Fruit fly (Drosophila melanogaster) whole organism, embryonic: ENCODE measurements around the gene c12.2.
A peak's percentile ranks its signal among the peaks of the same experiment; 100 is the strongest.

Source experiments
- Atf-2 ChIP-seq: fragments of 200-800 bp; sonication (Bioruptor generic); optimal IDR thresholded peaks from 2 replicates; lab custom pipeline; 2016; ENCODE audit warnings: missing biosample characterization, missing genetic modification characterization
- C15 ChIP-seq: fragments of 200-800 bp; sonication (Bioruptor generic); IDR thresholded peaks from 3 replicates; pipeline ENCODE4 v1.3.6; 2022; ENCODE audit warnings: missing biosample characterization, missing genetic modification characterization
- CG10267 ChIP-seq: fragments of 200-800 bp; sonication (Bioruptor generic); optimal IDR thresholded peaks from 2 replicates; lab custom pipeline; 2018; ENCODE audit warnings: missing biosample characterization, mild to moderate bottlenecking, missing genetic modification characterization, moderate library complexity
- CG10274 ChIP-seq: fragments of 200-800 bp; sonication (Bioruptor generic); optimal IDR thresholded peaks from 3 replicates; lab custom pipeline; 2017; ENCODE audit warnings: missing biosample characterization, mild to moderate bottlenecking, missing genetic modification characterization
- CG10321 ChIP-seq: fragments of 200-800 bp; sonication (Bioruptor generic); IDR thresholded peaks from 2 replicates; pipeline ENCODE4 v1.3.6; 2022; ENCODE audit warnings: missing biosample characterization, missing genetic modification characterization
- CG11504 ChIP-seq: fragments of 200-800 bp; sonication (Bioruptor generic); optimal IDR thresholded peaks from 3 replicates; lab custom pipeline; 2019; ENCODE audit warnings: missing biosample characterization, mild to moderate bottlenecking, missing genetic modification characterization, moderate library complexity
- CG11560 ChIP-seq: fragments of 200-800 bp; sonication (Bioruptor generic); IDR thresholded peaks from 3 replicates; pipeline ENCODE4 v1.3.6; 2022; ENCODE audit warnings: missing biosample characterization, missing genetic modification characterization
- CG13624 ChIP-seq: fragments of 200-800 bp; sonication (Bioruptor generic); optimal IDR thresholded peaks from 2 replicates; lab custom pipeline; 2016; ENCODE audit warnings: missing biosample characterization, missing genetic modification characterization
- CG13775 ChIP-seq: fragments of 200-800 bp; sonication (Bioruptor generic); optimal IDR thresholded peaks from 3 replicates; lab custom pipeline; 2017; ENCODE audit warnings: missing biosample characterization, mild to moderate bottlenecking, missing genetic modification characterization
- CG13894 ChIP-seq: fragments of 200-800 bp; sonication (Bioruptor generic); optimal IDR thresholded peaks from 3 replicates; lab custom pipeline; 2018; ENCODE audit warnings: missing biosample characterization, mild to moderate bottlenecking, missing genetic modification characterization, moderate library complexity
- CG15269 ChIP-seq: fragments of 200-800 bp; sonication (Bioruptor generic); optimal IDR thresholded peaks from 2 replicates; lab custom pipeline; 2018; ENCODE audit warnings: missing biosample characterization, mild to moderate bottlenecking, missing genetic modification characterization, moderate library complexity
- CG15696 ChIP-seq: fragments of 200-800 bp; sonication (Bioruptor generic); optimal IDR thresholded peaks from 2 replicates; lab custom pipeline; 2019; ENCODE audit warnings: missing biosample characterization, mild to moderate bottlenecking, missing genetic modification characterization, moderate library complexity
- CG1602 ChIP-seq: fragments of 200-800 bp; sonication (Bioruptor generic); optimal IDR thresholded peaks from 3 replicates; lab custom pipeline; 2016; ENCODE audit warnings: missing biosample characterization, missing genetic modification characterization
- CG17361 ChIP-seq: fragments of 200-800 bp; sonication (Bioruptor generic); IDR thresholded peaks from 3 replicates; pipeline ENCODE4 v1.3.6; 2022; ENCODE audit warnings: missing biosample characterization, missing genetic modification characterization
- CG17829 ChIP-seq: fragments of 200-800 bp; optimal IDR thresholded peaks from 2 replicates; lab custom pipeline; 2019; ENCODE audit warnings: missing biosample characterization, mild to moderate bottlenecking, missing genetic modification characterization, moderate library complexity
- CG1792 ChIP-seq: fragments of 200-800 bp; sonication (Bioruptor generic); optimal IDR thresholded peaks from 2 replicates; lab custom pipeline; 2016; ENCODE audit warnings: missing biosample characterization, missing genetic modification characterization
- CG2199 ChIP-seq: fragments of 200-800 bp; sonication (Bioruptor generic); IDR thresholded peaks from 3 replicates; pipeline ENCODE4 v1.3.6; 2022; ENCODE audit warnings: missing biosample characterization, missing genetic modification characterization
- CG2678 ChIP-seq: fragments of 200-800 bp; sonication (Bioruptor generic); optimal IDR thresholded peaks from 3 replicates; lab custom pipeline; 2019; ENCODE audit warnings: missing biosample characterization, mild to moderate bottlenecking, missing genetic modification characterization, moderate library complexity
- CG30403 ChIP-seq: fragments of 200-800 bp; sonication (Bioruptor generic); optimal IDR thresholded peaks from 3 replicates; lab custom pipeline; 2016; ENCODE audit warnings: missing biosample characterization, missing genetic modification characterization
- CG32532 ChIP-seq: fragments of 200-800 bp; sonication (Bioruptor generic); IDR thresholded peaks from 2 replicates; pipeline ENCODE4 v1.3.6; 2022; ENCODE audit warnings: missing biosample characterization, missing genetic modification characterization
- CG3281 ChIP-seq: fragments of 200-800 bp; sonication (Bioruptor generic); optimal IDR thresholded peaks from 3 replicates; lab custom pipeline; 2017; ENCODE audit warnings: missing biosample characterization, mild to moderate bottlenecking, missing genetic modification characterization
- CG3726 ChIP-seq: fragments of 200-800 bp; sonication (Bioruptor generic); IDR thresholded peaks from 3 replicates; pipeline ENCODE4, ENCODE4 v1.3.6; 2022; ENCODE audit warnings: missing biosample characterization, missing genetic modification characterization
- CG4617 ChIP-seq: fragments of 200-800 bp; sonication (Bioruptor generic); optimal IDR thresholded peaks from 3 replicates; lab custom pipeline; 2016; ENCODE audit warnings: missing biosample characterization, missing genetic modification characterization, borderline replicate concordance
- CG7786 ChIP-seq: fragments of 200-800 bp; sonication (Bioruptor generic); optimal IDR thresholded peaks from 2 replicates; lab custom pipeline; 2016; ENCODE audit warnings: missing biosample characterization, missing genetic modification characterization
- CG9727 ChIP-seq: fragments of 200-800 bp; sonication (Bioruptor generic); optimal IDR thresholded peaks from 3 replicates; lab custom pipeline; 2017; ENCODE audit warnings: missing biosample characterization, mild to moderate bottlenecking, missing genetic modification characterization
- Dbx ChIP-seq: fragments of 200-800 bp; sonication (Bioruptor generic); IDR thresholded peaks from 3 replicates; pipeline ENCODE4 v1.3.6; 2022; ENCODE audit warnings: missing biosample characterization, missing genetic modification characterization
- HLH3B ChIP-seq: fragments of 200-800 bp; sonication (Bioruptor generic); IDR thresholded peaks from 2 replicates; pipeline ENCODE4 v1.3.6; 2022; ENCODE audit warnings: missing biosample characterization, missing genetic modification characterization
- HLH54F ChIP-seq: fragments of 200-800 bp; sonication (Bioruptor generic); optimal IDR thresholded peaks from 3 replicates; lab custom pipeline; 2016; ENCODE audit warnings: missing biosample characterization, missing genetic modification characterization
- Hmr ChIP-seq: fragments of 200-800 bp; sonication (Bioruptor generic); optimal IDR thresholded peaks from 3 replicates; lab custom pipeline; 2017; ENCODE audit warnings: mild to moderate bottlenecking, missing biosample characterization, missing genetic modification reagents, missing genetic modification characterization
- Med ChIP-seq: fragments of 200-800 bp; sonication (Bioruptor generic); peaks from one replicate; lab custom pipeline; 2016; ENCODE audit warnings: missing biosample characterization, missing genetic modification characterization, mild to moderate bottlenecking, inconsistent platforms, moderate library complexity
- NFAT ChIP-seq: fragments of 200-800 bp; sonication (Bioruptor generic); IDR thresholded peaks from 2 replicates; pipeline ENCODE4 v1.3.6; 2022; ENCODE audit warnings: missing biosample characterization, missing genetic modification characterization
- Oli ChIP-seq: fragments of 200-800 bp; sonication (Bioruptor generic); optimal IDR thresholded peaks from 2 replicates; lab custom pipeline; 2018; ENCODE audit warnings: missing biosample characterization, mild to moderate bottlenecking, missing genetic modification characterization, moderate library complexity
- Scr ChIP-seq: fragments of 200-800 bp; sonication (Bioruptor generic); IDR thresholded peaks from 2 replicates; pipeline ENCODE4 v1.3.6; 2022; ENCODE audit warnings: missing biosample characterization, missing genetic modification characterization; ENCODE audit not compliant: partially characterized antibody
- Sox100B ChIP-seq: fragments of 200-800 bp; sonication (Bioruptor generic); optimal IDR thresholded peaks from 3 replicates; lab custom pipeline; 2018; ENCODE audit warnings: missing biosample characterization, mild to moderate bottlenecking, missing genetic modification characterization
- Taf1 ChIP-seq: fragments of 200-800 bp; sonication (Bioruptor generic); IDR thresholded peaks from 2 replicates; pipeline ENCODE4 v1.3.6; 2022; ENCODE audit warnings: missing biosample characterization, missing genetic modification characterization
- al ChIP-seq: fragments of 200-800 bp; sonication (Bioruptor generic); IDR thresholded peaks from 2 replicates; pipeline ENCODE4 v1.3.6; 2022; ENCODE audit warnings: missing biosample characterization, missing genetic modification characterization
- amos ChIP-seq: fragments of 200-800 bp; sonication (Bioruptor generic); IDR thresholded peaks from 2 replicates; pipeline ENCODE4 v1.3.6; 2022; ENCODE audit warnings: missing biosample characterization, missing genetic modification characterization; ENCODE audit not compliant: partially characterized antibody
- ap ChIP-seq: fragments of 200-800 bp; sonication (Bioruptor generic); IDR thresholded peaks from 2 replicates; pipeline ENCODE4 v1.3.6; 2022; ENCODE audit warnings: missing biosample characterization, missing genetic modification characterization
- grau ChIP-seq: fragments of 200-800 bp; optimal IDR thresholded peaks from 3 replicates; lab custom pipeline; 2019; ENCODE audit warnings: missing biosample characterization, mild to moderate bottlenecking, missing genetic modification characterization, moderate library complexity
- mam ChIP-seq: fragments of 200-800 bp; sonication (Bioruptor generic); optimal IDR thresholded peaks from 3 replicates; lab custom pipeline; 2016; ENCODE audit warnings: missing biosample characterization, missing genetic modification characterization
- org-1 ChIP-seq: fragments of 200-800 bp; sonication (Bioruptor generic); optimal IDR thresholded peaks from 2 replicates; lab custom pipeline; 2017; ENCODE audit warnings: missing biosample characterization, missing genetic modification characterization
- phol ChIP-seq: fragments of 200-800 bp; sonication (Bioruptor generic); optimal IDR thresholded peaks from 3 replicates; lab custom pipeline; 2018; ENCODE audit warnings: missing biosample characterization, mild to moderate bottlenecking, missing genetic modification characterization, moderate library complexity
- schlank ChIP-seq: fragments of 200-800 bp; sonication (Bioruptor generic); optimal IDR thresholded peaks from 2 replicates; lab custom pipeline; 2018; ENCODE audit warnings: missing biosample characterization, mild to moderate bottlenecking, missing genetic modification characterization
- sens-2 ChIP-seq: fragments of 200-800 bp; sonication (Bioruptor generic); IDR thresholded peaks from 2 replicates; pipeline ENCODE4 v1.3.6; 2022; ENCODE audit warnings: missing biosample characterization, missing genetic modification characterization
- shn ChIP-seq: fragments of 200-800 bp; sonication (Bioruptor generic); optimal IDR thresholded peaks from 3 replicates; lab custom pipeline; 2016; ENCODE audit warnings: missing biosample characterization, missing genetic modification characterization
- sisA ChIP-seq: fragments of 200-800 bp; sonication (Bioruptor generic); IDR thresholded peaks from 2 replicates; pipeline ENCODE4 v1.3.6; 2022; ENCODE audit warnings: missing biosample characterization, missing genetic modification characterization
- sna ChIP-seq: fragments of 200-800 bp; sonication (Bioruptor generic); IDR thresholded peaks from 2 replicates; pipeline ENCODE4 v1.3.6; 2022; ENCODE audit warnings: missing biosample characterization, missing genetic modification characterization; ENCODE audit not compliant: partially characterized antibody
- tap ChIP-seq: fragments of 200-800 bp; optimal IDR thresholded peaks from 3 replicates; lab custom pipeline; 2019; ENCODE audit warnings: missing biosample characterization, mild to moderate bottlenecking, missing genetic modification characterization, moderate library complexity
- unpg ChIP-seq: fragments of 200-800 bp; sonication (Bioruptor generic); optimal IDR thresholded peaks from 3 replicates; lab custom pipeline; 2018; ENCODE audit warnings: missing biosample characterization, mild to moderate bottlenecking, missing genetic modification characterization, moderate library complexity
- zfh2 ChIP-seq: fragments of 200-800 bp; sonication (Bioruptor generic); optimal IDR thresholded peaks from 2 replicates; lab custom pipeline; 2016; ENCODE audit warnings: missing biosample characterization, missing genetic modification characterization

c12.2 gene

dm6 chrX:9297661-9298433 lies 21.3 kb upstream of the c12.2 start (continued):
- TF ChIP-seq CG13894 (tag; lab: Kevin White, UChicago), result peak; percentile 89
- TF ChIP-seq CG3726 (GFP tag; lab: Robert Waterston, UW), result no peak
- peak; percentile 9 for TF ChIP-seq CG9727 (GFP tag; lab: Kevin White, UChicago)
- TF ChIP-seq Oli (tag; lab: Kevin White, UChicago), result peak; percentile 6
- no peak for TF ChIP-seq Taf1 (GFP tag; lab: Robert Waterston, UW)
- TF ChIP-seq CG11504 (tag; lab: Kevin White, UChicago), result peak; percentile 51
- TF ChIP-seq Scr (GFP tag; lab: Robert Waterston, UW), result no peak
- no peak for TF ChIP-seq phol (tag; lab: Kevin White, UChicago)
- peak; percentile 24 for TF ChIP-seq zfh2 (GFP tag; lab: Kevin White, UChicago)
- no peak for TF ChIP-seq CG10321
- no peak for TF ChIP-seq sisA (GFP tag; lab: Robert Waterston, UW)
- peak; percentile 78 for TF ChIP-seq Med (GFP tag; lab: Kevin White, UChicago)
- peak; percentile 36 for TF ChIP-seq CG15269
- TF ChIP-seq NFAT (GFP tag; lab: Robert Waterston, UW), result 0 out of 2 replicates have a peak, but pooled peaks have one; percentile 14
- TF ChIP-seq ap (GFP tag; lab: Robert Waterston, UW), result no peak
- no peak for TF ChIP-seq CG1602
- TF ChIP-seq CG32532 (GFP tag; lab: Robert Waterston, UW), result peak; percentile 43; the same call in 1 of the 2 replicates
- TF ChIP-seq Atf-2 (GFP tag; lab: Kevin White, UChicago), result no peak
- TF ChIP-seq tap, result no peak
- TF ChIP-seq CG7786 (GFP tag; lab: Kevin White, UChicago), result no peak
- no peak for TF ChIP-seq CG1792
- TF ChIP-seq CG13775 (GFP tag; lab: Kevin White, UChicago), result peak; percentile 11
- peak; percentile 20 for TF ChIP-seq Hmr
- no peak for TF ChIP-seq CG11560 (tag; lab: Robert Waterston, UW)
- peak; percentile 26 for TF ChIP-seq CG30403 (GFP tag; lab: Kevin White, UChicago)
- no peak for TF ChIP-seq CG13624
- no peak for TF ChIP-seq schlank
- TF ChIP-seq CG17829 (tag; lab: Kevin White, UChicago), result no peak
- no peak for TF ChIP-seq CG10267 (tag; lab: Kevin White, UChicago)
- TF ChIP-seq shn, result peak; percentile 0
- TF ChIP-seq C15 (GFP tag; lab: Robert Waterston, UW), result no peak
- TF ChIP-seq HLH54F (GFP tag; lab: Kevin White, UChicago), result peak; percentile 7
- no peak for TF ChIP-seq CG2199 (GFP tag; lab: Robert Waterston, UW)
- peak; percentile 24 for TF ChIP-seq CG3281 (GFP tag; lab: Kevin White, UChicago)
- TF ChIP-seq sna, result no peak
- peak; percentile 2 for TF ChIP-seq unpg (GFP tag; lab: Kevin White, UChicago)
- no peak for TF ChIP-seq CG10274 (GFP tag; lab: Kevin White, UChicago)
- TF ChIP-seq HLH3B (GFP tag; lab: Robert Waterston, UW), result no peak
- TF ChIP-seq CG15696 (tag; lab: Kevin White, UChicago), result no peak
- 0 out of 3 replicates have a peak, but pooled peaks have one; percentile 25 for TF ChIP-seq Dbx (GFP tag; lab: Robert Waterston, UW)
- peak; percentile 43 for TF ChIP-seq grau
- TF ChIP-seq CG2678 (tag; lab: Kevin White, UChicago), result peak; percentile 40
- TF ChIP-seq amos (GFP tag; lab: Robert Waterston, UW), result no peak
- no peak for TF ChIP-seq sens-2
- 0 out of 3 replicates have a peak, but pooled peaks have one; percentile 20 for TF ChIP-seq CG17361 (GFP tag; lab: Robert Waterston, UW)
- TF ChIP-seq al (GFP tag; lab: Robert Waterston, UW), result 0 out of 2 replicates have a peak, but pooled peaks have one; percentile 18
- no peak for TF ChIP-seq org-1 (GFP tag; lab: Kevin White, UChicago)
- peak; percentile 22 for TF ChIP-seq mam (GFP tag; lab: Kevin White, UChicago)
- TF ChIP-seq Sox100B (GFP tag; lab: Kevin White, UChicago), result peak; percentile 2
- TF ChIP-seq CG4617 (GFP tag; lab: Kevin White, UChicago), result no peak
